Fruit fly (Drosophila melanogaster): Measurements from ENCODE around the gene Toll-6.

DNA sequence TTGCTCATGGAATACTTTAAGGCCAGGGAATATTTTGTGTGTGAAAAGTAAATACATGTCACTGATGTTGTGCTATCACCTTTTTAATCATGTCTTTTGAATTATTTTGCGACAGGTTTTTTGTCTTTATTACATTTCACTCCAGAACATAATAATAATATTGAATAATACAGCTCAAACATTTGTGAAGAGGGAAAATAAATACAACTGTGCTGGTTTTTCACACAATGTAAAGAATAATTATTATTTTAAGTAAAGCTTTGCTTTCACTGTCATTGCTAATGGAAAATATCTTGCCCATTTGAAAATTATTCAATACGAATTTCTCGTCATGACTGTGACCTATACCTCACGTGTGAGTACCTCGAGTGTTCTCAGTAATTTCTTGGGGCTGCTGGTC lies 37.8 kb upstream of the Toll-6 start, which contains the start of gene Best4:
- no peak for TF ChIP-seq CG30020 (tag; optimal IDR thresholded peaks at IDR 0.05)
- no peak for TF ChIP-seq wek (GFP tag; optimal IDR thresholded peaks at IDR 0.05)
- no peak for TF ChIP-seq tll (GFP tag; optimal IDR thresholded peaks at IDR 0.05)

All from whole organism, embryonic.